Worm (Caenorhabditis elegans) whole organism, young adult: ENCODE data around the gene srbc-82.
A peak's percentile ranks its signal among the peaks of the same experiment; 100 is the strongest.

ENCODE experiments used
- B0261.1 ChIP-seq: sonication (generic microtip); optimal IDR thresholded peaks from 2 replicates; lab custom pipeline; 2016; ENCODE audit warnings: mild to moderate bottlenecking, missing genetic modification characterization, moderate library complexity, missing compliant biosample characterization
- F37B4.10 ChIP-seq: fragments of 200-800 bp; sonication (Bioruptor generic); IDR thresholded peaks from 2 replicates; pipeline ENCODE4 v1.3.6; 2022; ENCODE audit warnings: missing genetic modification characterization, missing compliant biosample characterization
- F57C9.4 ChIP-seq: sonication (generic microtip); optimal IDR thresholded peaks from 2 replicates; lab custom pipeline; 2017; ENCODE audit warnings: mild to moderate bottlenecking, missing genetic modification characterization, missing compliant biosample characterization
- K12H6.12 ChIP-seq: fragments of 200-800 bp; sonication (Bioruptor generic); optimal IDR thresholded peaks from 2 replicates; lab custom pipeline; 2018; ENCODE audit warnings: mild to moderate bottlenecking, missing genetic modification characterization, missing compliant biosample characterization
- T26A5.8 ChIP-seq: sonication (generic microtip); optimal IDR thresholded peaks from 2 replicates; lab custom pipeline; 2016; ENCODE audit warnings: missing genetic modification characterization, missing compliant biosample characterization
- Y56A3A.18 ChIP-seq: fragments of 200-800 bp; sonication (Bioruptor generic); IDR thresholded peaks from 2 replicates; pipeline ENCODE4 v1.3.6; 2022; ENCODE audit warnings: missing genetic modification reagents, missing genetic modification characterization, missing compliant biosample characterization
- Y79H2A.3 ChIP-seq: fragments of 200-800 bp; sonication (Bioruptor generic); conservative IDR thresholded peaks from 2 replicates; pipeline ENCODE4 v1.3.6; 2022; ENCODE audit warnings: missing genetic modification reagents, missing genetic modification characterization, missing compliant biosample characterization
- akir-1 ChIP-seq: fragments of 200-800 bp; sonication (Bioruptor generic); optimal IDR thresholded peaks from 2 replicates; lab custom pipeline; 2018; ENCODE audit warnings: mild to moderate bottlenecking, missing genetic modification characterization, moderate library complexity, missing compliant biosample characterization
- aptf-2 ChIP-seq: fragments of 200-800 bp; sonication (Bioruptor generic); conservative IDR thresholded peaks from 2 replicates; pipeline ENCODE4 v1.3.6; 2022; ENCODE audit warnings: missing genetic modification reagents, missing genetic modification characterization, missing compliant biosample characterization
- cebp-1 ChIP-seq, 2 experiments: fragments of 200-800 bp in 1 of 2; sonication (Bioruptor generic) in 1 of 2; sonication (generic microtip) in 1 of 2; IDR thresholded peaks in 1 of 2; optimal IDR thresholded peaks in 1 of 2; 2 replicates each; pipeline versions ENCODE4 v1.3.6 to Lab custom; 2017 to 2022; ENCODE audit warnings: missing compliant biosample characterization in 2 of 2, missing genetic modification characterization in 2 of 2, mild to moderate bottlenecking in 1 of 2, missing genetic modification reagents in 1 of 2, moderate library complexity in 1 of 2
- efl-1 ChIP-seq: fragments of 150-350 bp; optimal IDR thresholded peaks from 2 replicates; lab custom pipeline; 2014; ENCODE audit warnings: missing biosample characterization, missing genetic modification reagents, missing genetic modification characterization
- egrh-3 ChIP-seq: fragments of 200-800 bp; sonication (Bioruptor generic); IDR thresholded peaks from 2 replicates; pipeline ENCODE4 v1.3.6; 2022; ENCODE audit warnings: missing genetic modification reagents, missing genetic modification characterization, missing compliant biosample characterization
- hmg-20 ChIP-seq: fragments of 200-800 bp; sonication (Bioruptor generic); IDR thresholded peaks from 2 replicates; pipeline ENCODE4 v1.3.6; 2022; ENCODE audit warnings: missing genetic modification reagents, missing genetic modification characterization, missing compliant biosample characterization
- hrde-1 ChIP-seq: sonication (generic microtip); optimal IDR thresholded peaks from 2 replicates; lab custom pipeline; 2016; ENCODE audit warnings: missing genetic modification characterization, mild to moderate bottlenecking, missing compliant biosample characterization, moderate library complexity, missing genotype, missing genetic modification reagents, borderline replicate concordance
- hsf-1 ChIP-seq: fragments of 200-800 bp; sonication (Bioruptor generic); IDR thresholded peaks from 2 replicates; pipeline ENCODE4 v1.3.6; 2022; ENCODE audit warnings: missing genetic modification reagents, missing genetic modification characterization, missing compliant biosample characterization
- lsl-1 ChIP-seq: fragments of 200-800 bp; sonication (Bioruptor generic); optimal IDR thresholded peaks from 2 replicates; lab custom pipeline; 2018; ENCODE audit warnings: mild to moderate bottlenecking, missing genetic modification characterization, moderate library complexity, missing compliant biosample characterization
- nfya-2 ChIP-seq: fragments of 200-800 bp; sonication (Bioruptor generic); IDR thresholded peaks from 2 replicates; pipeline ENCODE4 v1.3.6; 2022; ENCODE audit warnings: missing genetic modification reagents, missing genetic modification characterization, missing compliant biosample characterization
- nfyb-1 ChIP-seq: fragments of 200-800 bp; sonication (Bioruptor generic); IDR thresholded peaks from 2 replicates; pipeline ENCODE4 v1.3.6; 2022; ENCODE audit warnings: missing genetic modification reagents, missing genetic modification characterization, missing compliant biosample characterization
- nhr-120 ChIP-seq: fragments of 200-800 bp; sonication (Bioruptor generic); IDR thresholded peaks from 2 replicates; pipeline ENCODE4 v1.3.6; 2022; ENCODE audit warnings: missing genetic modification characterization, missing compliant biosample characterization
- nhr-27 ChIP-seq: fragments of 200-800 bp; sonication (Bioruptor generic); optimal IDR thresholded peaks from 2 replicates; lab custom pipeline; 2018; ENCODE audit warnings: mild to moderate bottlenecking, missing genetic modification characterization, moderate library complexity, missing compliant biosample characterization
- nhr-90 ChIP-seq: sonication (generic microtip); optimal IDR thresholded peaks from 2 replicates; lab custom pipeline; 2016; ENCODE audit warnings: missing genotype, mild to moderate bottlenecking, missing genetic modification characterization, missing compliant biosample characterization
- pha-4 ChIP-seq: fragments of 150-350 bp; sonication (generic microtip); optimal IDR thresholded peaks from 2 replicates; lab custom pipeline; 2014; ENCODE audit warnings: missing biosample characterization, missing genetic modification reagents, missing genetic modification characterization
- sea-2 ChIP-seq: fragments of 200-800 bp; sonication (Bioruptor generic); IDR thresholded peaks from 2 replicates; pipeline ENCODE4 v1.3.6; 2022; ENCODE audit warnings: missing genetic modification characterization, missing compliant biosample characterization
- snpc-1.1 ChIP-seq: sonication (generic microtip); optimal IDR thresholded peaks from 2 replicates; lab custom pipeline; 2017; ENCODE audit warnings: missing genetic modification characterization, mild to moderate bottlenecking, missing compliant biosample characterization, antibody characterized with exemption, moderate library complexity, missing genotype, missing genetic modification reagents; ENCODE audit not compliant: insufficient read depth
- zfh-2 ChIP-seq: fragments of 200-800 bp; sonication (Bioruptor generic); conservative IDR thresholded peaks from 2 replicates; pipeline ENCODE4 v1.3.6; 2022; ENCODE audit warnings: missing genetic modification reagents, missing genetic modification characterization, missing compliant biosample characterization
- ztf-26 ChIP-seq: sonication (generic microtip); optimal IDR thresholded peaks from 2 replicates; lab custom pipeline; 2017; ENCODE audit warnings: missing genetic modification characterization, missing compliant biosample characterization

srbc-82 gene

ce11 chrV:16350775-16351378 lies 50.5 kb downstream of the srbc-82 start (continued):
- TF ChIP-seq B0261.1 (tag; lab: Kevin White, UChicago): no peak
- TF ChIP-seq efl-1: no peak
- no peak for TF ChIP-seq snpc-1.1 (tag; lab: Kevin White, UChicago)
- no peak for TF ChIP-seq hrde-1 (tag; lab: Kevin White, UChicago)
- TF ChIP-seq nfyb-1 (GFP tag; lab: Robert Waterston, UW): peak; percentile 61; the same call in 1 of the 2 replicates
- no peak for TF ChIP-seq sea-2 (GFP tag; lab: Robert Waterston, UW)
- TF ChIP-seq Y79H2A.3 (GFP tag; lab: Robert Waterston, UW): no peak
- no peak for TF ChIP-seq nfya-2 (GFP tag; lab: Robert Waterston, UW)
- no peak for TF ChIP-seq F37B4.10 (GFP tag; lab: Robert Waterston, UW)
- no peak for TF ChIP-seq akir-1 (GFP tag; lab: Kevin White, UChicago)
- TF ChIP-seq nhr-120 (GFP tag; lab: Robert Waterston, UW): no peak
- TF ChIP-seq nhr-90 (tag; lab: Kevin White, UChicago): no peak
- TF ChIP-seq pha-4 (tag; lab: Kevin White, UChicago): no peak
- TF ChIP-seq Y56A3A.18 (GFP tag; lab: Robert Waterston, UW): 0 out of 2 replicates have a peak, but pooled peaks have one; percentile 45
- no peak for TF ChIP-seq nhr-27 (tag; lab: Kevin White, UChicago)
- TF ChIP-seq hmg-20 (GFP tag; lab: Robert Waterston, UW): no peak
- TF ChIP-seq lsl-1 (GFP tag; lab: Kevin White, UChicago): no peak
- no peak for TF ChIP-seq cebp-1 (GFP tag; IDR thresholded peaks at IDR 0.05; lab: Robert Waterston, UW)
- TF ChIP-seq cebp-1 (tag; optimal IDR thresholded peaks at IDR 0.05; lab: Kevin White, UChicago): peak; percentile 61
- TF ChIP-seq zfh-2 (GFP tag; lab: Robert Waterston, UW): peak; percentile 92
- TF ChIP-seq hsf-1 (GFP tag; lab: Robert Waterston, UW): no peak
- TF ChIP-seq egrh-3 (GFP tag; lab: Robert Waterston, UW): peak; percentile 22; the same call in 1 of the 2 replicates
- TF ChIP-seq F57C9.4 (tag; lab: Kevin White, UChicago): no peak
- TF ChIP-seq K12H6.12: peak; percentile 65
- TF ChIP-seq ztf-26 (tag; lab: Kevin White, UChicago): no peak
- no peak for TF ChIP-seq aptf-2 (GFP tag; lab: Robert Waterston, UW)
- no peak for TF ChIP-seq T26A5.8 (tag; lab: Kevin White, UChicago)
